Worm (Caenorhabditis elegans) whole organism, L3 larva: ENCODE data around the gene srj-54.

Experiments
- aly-2 ChIP-seq: fragments of 150-350 bp; optimal IDR thresholded peaks from 2 replicates; lab custom pipeline; 2014; ENCODE audit warnings: missing biosample characterization, missing genetic modification characterization
- nhr-12 ChIP-seq: fragments of 150-350 bp; optimal IDR thresholded peaks from 2 replicates; lab custom pipeline; 2014; ENCODE audit warnings: missing biosample characterization, missing genetic modification characterization
- nhr-23 ChIP-seq: fragments of 150-350 bp; optimal IDR thresholded peaks from 2 replicates; lab custom pipeline; 2014; ENCODE audit warnings: missing biosample characterization, missing genetic modification reagents, missing genetic modification characterization
- skn-1 ChIP-seq: fragments of 150-350 bp; optimal IDR thresholded peaks from 2 replicates; lab custom pipeline; 2014; ENCODE audit warnings: missing biosample characterization, missing genetic modification characterization
- unc-39 ChIP-seq: sonication (generic microtip); optimal IDR thresholded peaks from 4 replicates; lab custom pipeline; 2017; ENCODE audit warnings: missing biosample characterization, missing genetic modification characterization
- ztf-11 ChIP-seq: fragments of 150-350 bp; optimal IDR thresholded peaks from 2 replicates; lab custom pipeline; 2014; ENCODE audit warnings: missing biosample characterization, missing genetic modification characterization

DNA sequence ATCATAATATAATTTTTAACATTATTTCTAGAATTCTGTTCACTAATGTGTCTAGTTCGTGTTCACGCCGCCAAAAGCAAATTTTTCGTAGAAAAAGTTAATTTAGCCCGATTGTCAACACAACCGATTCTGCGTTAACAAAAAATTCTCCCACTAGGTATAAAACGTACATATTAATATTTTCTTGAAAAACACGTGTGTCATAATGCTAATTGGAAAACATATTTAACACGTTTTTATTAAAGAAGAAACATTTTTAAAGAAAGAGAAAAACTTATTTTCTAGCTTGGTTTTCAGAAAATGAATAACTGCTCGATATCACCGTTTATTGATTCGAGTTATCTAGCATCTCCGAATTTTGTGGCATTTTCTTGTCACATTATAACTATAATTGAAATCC lies 10.5 kb upstream of the srj-54 start, which contains the start of gene srh-243:
- TF ChIP-seq aly-2 (tag; lab: Kevin White, UChicago) (no peak), skn-1 (no peak), unc-39 (tag; lab: Kevin White, UChicago) (no peak), nhr-23 (tag; lab: Kevin White, UChicago) (no peak), nhr-12 (tag; lab: Kevin White, UChicago) (no peak), ztf-11 (tag; lab: Kevin White, UChicago) (no peak)
